Fruit fly (Drosophila melanogaster): ENCODE measurements around the gene rt.

- TF ChIP-seq HLH106 (tag; optimal IDR thresholded peaks at IDR 0.05), result no peak
- TF ChIP-seq tai (GFP tag; optimal IDR thresholded peaks at IDR 0.05), result no peak
- no peak for TF ChIP-seq Vsx2 (GFP tag; optimal IDR thresholded peaks at IDR 0.05; ENCODE audit: partially characterized antibody)
- no peak for TF ChIP-seq Hr78 (GFP tag; optimal IDR thresholded peaks at IDR 0.05)
- no peak for TF ChIP-seq Mio (GFP tag; optimal IDR thresholded peaks at IDR 0.05)
- TF ChIP-seq lola (GFP tag; optimal IDR thresholded peaks at IDR 0.05), result no peak
- TF ChIP-seq h (GFP tag; optimal IDR thresholded peaks at IDR 0.05), result no peak
Measured at dm6 chr3L:11588594-11588993, 1.0 kb upstream of the rt start.
